Worm (Caenorhabditis elegans) whole organism, late embryonic: ENCODE data around the gene ech-1.1.

Source experiments
- C38D4.7 ChIP-seq: fragments of 200-800 bp; sonication (Bioruptor generic); optimal IDR thresholded peaks from 2 replicates; lab custom pipeline; 2018; ENCODE audit warnings: mild to moderate bottlenecking, missing genetic modification characterization, moderate library complexity, missing compliant biosample characterization
- T23F11.4 ChIP-seq: fragments of 200-800 bp; sonication (Bioruptor generic); optimal IDR thresholded peaks from 2 replicates; lab custom pipeline; 2018; ENCODE audit warnings: mild to moderate bottlenecking, missing genetic modification characterization, missing compliant biosample characterization
- Y22D7AL.16 ChIP-seq: sonication (generic microtip); optimal IDR thresholded peaks from 2 replicates; lab custom pipeline; 2016; ENCODE audit warnings: missing genetic modification characterization, missing compliant biosample characterization
- ahr-1 ChIP-seq: sonication (generic microtip); optimal IDR thresholded peaks from 2 replicates; lab custom pipeline; 2016; ENCODE audit warnings: missing genetic modification characterization, missing compliant biosample characterization
- ama-1 ChIP-seq: fragments of 150-350 bp; optimal IDR thresholded peaks from 2 replicates; lab custom pipeline; 2014
- ceh-14 ChIP-seq: sonication (generic microtip); optimal IDR thresholded peaks from 2 replicates; lab custom pipeline; 2016; ENCODE audit warnings: missing genotype, missing genetic modification characterization, missing compliant biosample characterization
- ceh-19 ChIP-seq: fragments of 200-800 bp; sonication (Bioruptor generic); optimal IDR thresholded peaks from 2 replicates; lab custom pipeline; 2018; ENCODE audit warnings: mild to moderate bottlenecking, missing genetic modification characterization, missing compliant biosample characterization
- ceh-2 ChIP-seq: sonication (generic microtip); optimal IDR thresholded peaks from 2 replicates; lab custom pipeline; 2016; ENCODE audit warnings: missing genotype, missing genetic modification characterization, missing compliant biosample characterization
- ceh-24 ChIP-seq: sonication (generic microtip); optimal IDR thresholded peaks from 2 replicates; lab custom pipeline; 2016; ENCODE audit warnings: mild to moderate bottlenecking, missing genetic modification characterization, missing compliant biosample characterization
- ceh-31 ChIP-seq: sonication (generic microtip); optimal IDR thresholded peaks from 2 replicates; lab custom pipeline; 2016; ENCODE audit warnings: missing genetic modification characterization, missing compliant biosample characterization
- ceh-34 ChIP-seq: sonication (generic microtip); optimal IDR thresholded peaks from 2 replicates; lab custom pipeline; 2016; ENCODE audit warnings: mild to moderate bottlenecking, missing genetic modification characterization, missing compliant biosample characterization
- ceh-9 ChIP-seq: sonication (generic microtip); optimal IDR thresholded peaks from 2 replicates; lab custom pipeline; 2016; ENCODE audit warnings: mild to moderate bottlenecking, missing genetic modification characterization, inconsistent platforms, missing compliant biosample characterization
- che-1 ChIP-seq: sonication (generic microtip); optimal IDR thresholded peaks from 2 replicates; lab custom pipeline; 2016; ENCODE audit warnings: mild to moderate bottlenecking, missing genetic modification characterization, missing compliant biosample characterization
- dmd-4 ChIP-seq: sonication (generic microtip); optimal IDR thresholded peaks from 2 replicates; lab custom pipeline; 2016; ENCODE audit warnings: borderline replicate concordance, missing genetic modification characterization, missing compliant biosample characterization
- dve-1 ChIP-seq: sonication (generic microtip); optimal IDR thresholded peaks from 2 replicates; lab custom pipeline; 2017; ENCODE audit warnings: antibody characterized with exemption, mild to moderate bottlenecking, missing genetic modification characterization, missing compliant biosample characterization
- ets-4 ChIP-seq: sonication (generic microtip); optimal IDR thresholded peaks from 2 replicates; lab custom pipeline; 2016; ENCODE audit warnings: missing genetic modification characterization, missing compliant biosample characterization
- fax-1 ChIP-seq: sonication (generic microtip); optimal IDR thresholded peaks from 2 replicates; lab custom pipeline; 2016; ENCODE audit warnings: missing genotype, missing genetic modification characterization, missing compliant biosample characterization
- fkh-6 ChIP-seq: sonication (generic microtip); optimal IDR thresholded peaks from 2 replicates; lab custom pipeline; 2016; ENCODE audit warnings: missing genetic modification characterization, missing compliant biosample characterization
- gmeb-2 ChIP-seq: sonication (generic microtip); optimal IDR thresholded peaks from 2 replicates; lab custom pipeline; 2016; ENCODE audit warnings: missing genetic modification characterization, inconsistent platforms, missing compliant biosample characterization
- hlh-6 ChIP-seq: sonication (generic microtip); optimal IDR thresholded peaks from 2 replicates; lab custom pipeline; 2016; ENCODE audit warnings: missing genotype, missing genetic modification characterization, missing compliant biosample characterization
- hlh-8 ChIP-seq: sonication (generic microtip); optimal IDR thresholded peaks from 2 replicates; lab custom pipeline; 2016; ENCODE audit warnings: missing genotype, missing genetic modification characterization, missing compliant biosample characterization
- lin-11 ChIP-seq: fragments of 200-800 bp; sonication (Bioruptor generic); optimal IDR thresholded peaks from 2 replicates; lab custom pipeline; 2018; ENCODE audit warnings: mild to moderate bottlenecking, missing genetic modification characterization, missing compliant biosample characterization
- nhr-11 ChIP-seq: fragments of 150-350 bp; optimal IDR thresholded peaks from 2 replicates; lab custom pipeline; 2014; ENCODE audit warnings: missing biosample characterization, missing genetic modification characterization
- nhr-232 ChIP-seq: sonication (generic microtip); optimal IDR thresholded peaks from 2 replicates; lab custom pipeline; 2016; ENCODE audit warnings: missing genetic modification characterization, missing compliant biosample characterization
- odd-2 ChIP-seq: sonication (generic microtip); optimal IDR thresholded peaks from 2 replicates; lab custom pipeline; 2017; ENCODE audit warnings: antibody characterized with exemption, mild to moderate bottlenecking, missing genetic modification characterization, missing compliant biosample characterization
- pax-1 ChIP-seq: fragments of 150-350 bp; optimal IDR thresholded peaks from 2 replicates; lab custom pipeline; 2014; ENCODE audit warnings: missing biosample characterization, missing genetic modification characterization
- pha-4 ChIP-seq: fragments of 150-350 bp; optimal IDR thresholded peaks from 2 replicates; lab custom pipeline; 2018; ENCODE audit warnings: missing biosample characterization, missing genetic modification reagents, missing genetic modification characterization
- pqm-1 ChIP-seq: sonication (generic microtip); optimal IDR thresholded peaks from 2 replicates; lab custom pipeline; 2016; ENCODE audit warnings: missing genetic modification characterization, missing compliant biosample characterization
- rnt-1 ChIP-seq: sonication (generic microtip); optimal IDR thresholded peaks from 2 replicates; lab custom pipeline; 2016; ENCODE audit warnings: missing genetic modification characterization, missing compliant biosample characterization
- sox-2 ChIP-seq: fragments of 200-800 bp; sonication (Bioruptor generic); IDR thresholded peaks from 2 replicates; pipeline ENCODE4 v1.3.6; 2022; ENCODE audit warnings: missing genetic modification reagents, missing genetic modification characterization, missing compliant biosample characterization
- syd-9 ChIP-seq: sonication (generic microtip); optimal IDR thresholded peaks from 2 replicates; lab custom pipeline; 2016; ENCODE audit warnings: mild to moderate bottlenecking, missing genetic modification characterization, moderate library complexity, missing compliant biosample characterization
- unc-3 ChIP-seq, 2 experiments: fragments of 200-800 bp in 1 of 2; sonication (Bioruptor generic) in 1 of 2; sonication (generic microtip) in 1 of 2; conservative IDR thresholded peaks in 1 of 2; optimal IDR thresholded peaks in 1 of 2; 2 replicates each; pipeline versions ENCODE4 v1.3.6 to Lab custom; 2016 to 2022; ENCODE audit warnings: missing compliant biosample characterization in 2 of 2, missing genetic modification characterization in 2 of 2, missing genetic modification reagents in 1 of 2
- unc-42 ChIP-seq: sonication (generic microtip); optimal IDR thresholded peaks from 2 replicates; lab custom pipeline; 2016; ENCODE audit warnings: missing genotype, missing genetic modification characterization, missing compliant biosample characterization
- zip-5 ChIP-seq: sonication (generic microtip); optimal IDR thresholded peaks from 2 replicates; lab custom pipeline; 2016; ENCODE audit warnings: missing genetic modification characterization, missing compliant biosample characterization
- ztf-16 ChIP-seq: sonication (generic microtip); optimal IDR thresholded peaks from 2 replicates; lab custom pipeline; 2017; ENCODE audit warnings: missing genetic modification characterization, missing compliant biosample characterization

Gene ech-1.1

ce11 chrV:15399691-15400377 is 38.5 kb upstream of the ech-1.1 start, which contains the start of the genes T06E6.15 and sri-7:
Gene T06E6.15, minus strand, starts transcription at chrV:15399791.
Gene sri-7, plus strand, starts transcription at chrV:15400327.
- TF ChIP-seq fax-1 (tag; lab: Kevin White, UChicago) (no peak), ceh-31 (no peak), Y22D7AL.16 (tag; lab: Kevin White, UChicago) (no peak), C38D4.7 (GFP tag; lab: Kevin White, UChicago) (no peak), dve-1 (tag; lab: Kevin White, UChicago) (no peak), fkh-6 (tag; lab: Kevin White, UChicago) (no peak), sox-2 (GFP tag; lab: Robert Waterston, UW) (no peak), ets-4 (tag; lab: Kevin White, UChicago) (no peak), ceh-9 (tag; lab: Kevin White, UChicago) (no peak), ceh-34 (no peak), nhr-232 (tag; lab: Kevin White, UChicago) (no peak), unc-3 (GFP tag; conservative IDR thresholded peaks at IDR 0.05; lab: Robert Waterston, UW) (no peak), unc-3 (tag; optimal IDR thresholded peaks at IDR 0.05; lab: Kevin White, UChicago) (no peak), pha-4 (tag; lab: Kevin White, UChicago) (no peak), zip-5 (tag; lab: Kevin White, UChicago) (no peak), dmd-4 (no peak), pax-1 (tag; lab: Kevin White, UChicago) (no peak), syd-9 (no peak), hlh-6 (tag; lab: Kevin White, UChicago) (no peak), ama-1 (no peak)
- TF ChIP-seq, all 69 proteins: peak for 0

ce11 chrV:15398728-15399127 is 37.4 kb upstream of the ech-1.1 start, which contains the start of gene fbxa-199:
Gene fbxa-199, minus strand, starts transcription at chrV:15398828.
- TF ChIP-seq zip-5 (tag; lab: Kevin White, UChicago) (no peak), odd-2 (tag; lab: Kevin White, UChicago) (no peak), hlh-8 (tag; lab: Kevin White, UChicago) (no peak), ztf-16 (tag; lab: Kevin White, UChicago) (no peak), ama-1 (no peak), ceh-2 (tag; lab: Kevin White, UChicago) (no peak), Y22D7AL.16 (tag; lab: Kevin White, UChicago) (no peak), gmeb-2 (no peak)

ce11 chrV:15397139-15397538 is 35.8 kb upstream of the ech-1.1 start:
- no peak for TF ChIP-seq ceh-24
- no peak for TF ChIP-seq nhr-232 (tag; lab: Kevin White, UChicago)
- TF ChIP-seq sox-2 (GFP tag; lab: Robert Waterston, UW), result no peak
- no peak for TF ChIP-seq rnt-1
- no peak for TF ChIP-seq nhr-11 (tag; lab: Kevin White, UChicago)
- no peak for TF ChIP-seq ceh-31
- TF ChIP-seq ahr-1 (tag; lab: Kevin White, UChicago), result no peak
- TF ChIP-seq Y22D7AL.16 (tag; lab: Kevin White, UChicago), result no peak
- TF ChIP-seq T23F11.4 (GFP tag; lab: Kevin White, UChicago), result no peak
- TF ChIP-seq unc-42 (tag; lab: Kevin White, UChicago), result no peak
- no peak for TF ChIP-seq pha-4 (tag; lab: Kevin White, UChicago)
- TF ChIP-seq che-1, result no peak
- no peak for TF ChIP-seq ceh-14 (tag; lab: Kevin White, UChicago)
- TF ChIP-seq ceh-34, result no peak

ce11 chrV:15395347-15395746 is 34.0 kb upstream of the ech-1.1 start, which contains the start of gene cyb-3:
Gene cyb-3, plus strand, starts transcription at chrV:15395696.
- TF ChIP-seq Y22D7AL.16 (tag; lab: Kevin White, UChicago) (no peak), ztf-16 (tag; lab: Kevin White, UChicago) (no peak), ceh-24 (no peak), ama-1 (no peak), sox-2 (GFP tag; lab: Robert Waterston, UW) (no peak), lin-11 (tag; lab: Kevin White, UChicago) (no peak), ceh-19 (GFP tag; lab: Kevin White, UChicago) (no peak), pqm-1 (tag; lab: Kevin White, UChicago) (no peak), ceh-2 (tag; lab: Kevin White, UChicago) (no peak)
- TF ChIP-seq, all 69 proteins: peak for 0
